Fruit fly (Drosophila melanogaster) whole organism, adult: ENCODE measurements around the gene mus81.

ENCODE experiments used
- CG14711 ChIP-seq: fragments of 200-800 bp; sonication (Bioruptor generic); optimal IDR thresholded peaks from 2 replicates; lab custom pipeline; 2018; ENCODE audit warnings: missing biosample characterization, mild to moderate bottlenecking, missing genetic modification characterization, moderate library complexity
- CG1620 ChIP-seq: fragments of 200-800 bp; sonication (Bioruptor generic); optimal IDR thresholded peaks from 2 replicates; lab custom pipeline; 2016; ENCODE audit warnings: missing biosample characterization, missing genetic modification characterization
- CG5204 ChIP-seq: fragments of 200-800 bp; sonication (Bioruptor generic); optimal IDR thresholded peaks from 2 replicates; lab custom pipeline; 2016; ENCODE audit warnings: missing biosample characterization, missing genetic modification characterization
- CG7045 ChIP-seq: fragments of 200-800 bp; sonication (Bioruptor generic); optimal IDR thresholded peaks from 2 replicates; lab custom pipeline; 2017; ENCODE audit warnings: missing biosample characterization, mild to moderate bottlenecking, missing genetic modification characterization
- CG7101 ChIP-seq: fragments of 200-800 bp; sonication (Bioruptor generic); optimal IDR thresholded peaks from 2 replicates; lab custom pipeline; 2018; ENCODE audit warnings: missing biosample characterization, mild to moderate bottlenecking, missing genetic modification characterization, moderate library complexity
- Crg-1 ChIP-seq: fragments of 200-800 bp; sonication (Bioruptor generic); optimal IDR thresholded peaks from 2 replicates; lab custom pipeline; 2016; ENCODE audit warnings: missing biosample characterization, missing genetic modification characterization
- Hr96 ChIP-seq: fragments of 200-800 bp; sonication (Bioruptor generic); optimal IDR thresholded peaks from 2 replicates; lab custom pipeline; 2016; ENCODE audit warnings: missing biosample characterization, missing genetic modification characterization
- Mnt ChIP-seq: fragments of 200-800 bp; sonication (Bioruptor generic); optimal IDR thresholded peaks from 2 replicates; lab custom pipeline; 2016; ENCODE audit warnings: missing biosample characterization, mild to moderate bottlenecking, missing genetic modification characterization
- bab1 ChIP-seq: fragments of 200-800 bp; sonication (Bioruptor generic); optimal IDR thresholded peaks from 3 replicates; lab custom pipeline; 2019; ENCODE audit warnings: missing biosample characterization, mild to moderate bottlenecking, missing genetic modification characterization, moderate library complexity
- cic ChIP-seq: fragments of 200-800 bp; sonication (Bioruptor generic); optimal IDR thresholded peaks from 2 replicates; lab custom pipeline; 2017; ENCODE audit warnings: missing biosample characterization, mild to moderate bottlenecking, missing genetic modification characterization, moderate library complexity
- cnc ChIP-seq, 2 experiments: fragments of >200 bp; optimal IDR thresholded peaks; 2 replicates each; lab custom pipeline; 2017
- kay ChIP-seq: fragments of 200-800 bp; sonication (Bioruptor generic); peaks from one replicate; lab custom pipeline; 2016; ENCODE audit warnings: missing biosample characterization, missing genetic modification characterization, borderline replicate concordance
- ovo ChIP-seq: fragments of 200-800 bp; sonication (Bioruptor generic); optimal IDR thresholded peaks from 2 replicates; lab custom pipeline; 2016; ENCODE audit warnings: missing biosample characterization, missing genetic modification characterization
- toe ChIP-seq: fragments of 200-800 bp; sonication (Bioruptor generic); optimal IDR thresholded peaks from 2 replicates; lab custom pipeline; 2016; ENCODE audit warnings: missing biosample characterization, missing genetic modification characterization

DNA sequence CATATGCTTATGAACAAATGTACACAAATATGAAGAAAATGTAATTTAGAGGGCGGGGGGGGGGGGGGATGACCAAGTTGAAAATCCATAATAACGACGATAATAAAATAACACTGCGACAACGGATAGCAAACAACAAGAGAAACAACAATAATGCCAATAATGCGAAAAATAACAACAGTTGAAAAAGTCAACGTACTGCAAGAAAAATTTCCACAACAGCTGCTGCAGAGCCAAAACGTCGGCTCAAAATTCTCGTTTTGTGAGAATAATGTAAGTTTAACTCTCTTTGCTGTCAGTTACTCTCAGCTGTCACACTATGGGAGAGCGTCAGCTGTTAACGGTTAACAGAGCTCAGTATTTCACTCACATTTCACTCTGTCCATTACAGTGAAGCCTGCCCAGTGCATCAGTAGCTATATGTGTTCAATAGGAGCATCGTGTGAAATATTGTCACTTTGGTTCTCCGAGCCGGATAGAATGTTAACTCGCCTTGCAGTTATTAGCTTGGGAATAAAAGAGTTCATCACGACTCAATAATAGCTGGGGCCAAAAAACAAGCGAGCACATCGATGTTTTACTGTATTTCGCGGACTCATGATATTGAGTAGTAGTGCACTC lies 40.0 kb upstream of the mus81 start:
- TF ChIP-seq bab1 = peak; percentile 97
- peak; percentile 81 for TF ChIP-seq CG5204
- TF ChIP-seq ovo (GFP tag; lab: Kevin White, UChicago) = peak; percentile 36
- no peak for TF ChIP-seq cnc (optimal IDR thresholded peaks at IDR 0.05; lab: Kevin White, UChicago)
- TF ChIP-seq Mnt (GFP tag; lab: Kevin White, UChicago) = peak; percentile 60
- peak; percentile 74 for TF ChIP-seq Crg-1
- TF ChIP-seq Hr96 (GFP tag; lab: Kevin White, UChicago) = peak; percentile 92
- TF ChIP-seq CG7045 (GFP tag; lab: Kevin White, UChicago) = peak; percentile 80
- peak; percentile 13 for TF ChIP-seq kay (GFP tag; lab: Kevin White, UChicago)
- peak; percentile 82 for TF ChIP-seq CG14711 (tag; lab: Kevin White, UChicago)
- TF ChIP-seq CG7101 (tag; lab: Kevin White, UChicago) = peak; percentile 82
- TF ChIP-seq cic (GFP tag; lab: Kevin White, UChicago) = no peak
- TF ChIP-seq CG1620 = peak; percentile 75
- TF ChIP-seq toe (GFP tag; lab: Kevin White, UChicago) = peak; percentile 68
